Fruit fly (Drosophila melanogaster): ENCODE data around the gene Sptr.

dm6 chrX:8512251-8512650, 48.0 kb upstream of the Sptr start:
- no peak for TF ChIP-seq CG8478 (optimal IDR thresholded peaks at IDR 0.05)
- TF ChIP-seq CTCF (optimal IDR thresholded peaks at IDR 0.05), result no peak
